Fruit fly (Drosophila melanogaster): ENCODE results near the gene CG13022.

- TF ChIP-seq Hnf4 (GFP tag; optimal IDR thresholded peaks at IDR 0.05) (peak; percentile 34), Myc (optimal IDR thresholded peaks at IDR 0.05) (peak; percentile 47), Jra (GFP tag; optimal IDR thresholded peaks at IDR 0.05) (no peak), fru (GFP tag; optimal IDR thresholded peaks at IDR 0.05) (no peak), lola (GFP tag; optimal IDR thresholded peaks at IDR 0.05) (no peak), psq (GFP tag; optimal IDR thresholded peaks at IDR 0.05) (no peak), h (GFP tag; optimal IDR thresholded peaks at IDR 0.05) (peak; percentile 48), jim (GFP tag; optimal IDR thresholded peaks at IDR 0.05) (no peak), Dif (GFP tag; optimal IDR thresholded peaks at IDR 0.05; ENCODE audit: partially characterized antibody) (no peak), Vsx2 (GFP tag; optimal IDR thresholded peaks at IDR 0.05; ENCODE audit: partially characterized antibody) (no peak), OdsH (GFP tag; optimal IDR thresholded peaks at IDR 0.05) (no peak), woc (GFP tag; optimal IDR thresholded peaks at IDR 0.05) (no peak), rgr (GFP tag; optimal IDR thresholded peaks at IDR 0.05) (peak; percentile 35), br (GFP tag; optimal IDR thresholded peaks at IDR 0.05) (no peak)
Measured at dm6 chr3L:16955219-16956002, 16.7 kb upstream of the CG13022 start.

Measured in whole organism, wandering third instar larva.